Worm (Caenorhabditis elegans): ENCODE measurements around the gene srw-100.
"Not testable (repeated sequence)": the region's sequence is repeated elsewhere in the genome, so short reads cannot be mapped to it uniquely, and the experiment has no call there.

The srw-100 gene

DNA sequence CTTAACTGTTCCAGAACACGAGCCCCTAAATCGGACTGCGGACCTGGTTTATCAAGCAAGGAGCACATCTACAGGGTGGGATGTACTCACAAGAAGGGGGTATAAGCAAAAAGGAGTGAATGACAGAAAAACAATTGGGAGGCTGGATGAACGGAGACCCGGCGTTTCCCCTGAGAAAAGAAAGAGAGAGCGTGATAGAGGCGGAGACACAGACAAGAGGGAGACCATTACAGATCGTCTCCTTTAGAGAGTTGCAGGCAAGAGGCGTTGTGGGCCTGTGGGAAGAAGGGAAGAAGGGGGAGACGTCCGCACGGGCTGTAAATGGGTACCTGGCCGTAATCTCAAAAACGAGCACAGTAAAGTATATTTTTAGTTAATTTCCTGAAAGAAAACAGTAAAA lies 17.1 kb upstream of the srw-100 start, which contains the start of gene Y46H3C.7:
Gene Y46H3C.7, minus strand, starts transcription at position 147 of the 400 bp plus-strand sequence.
- not testable (repeated sequence) for TF ChIP-seq flh-1 (GFP tag; optimal IDR thresholded peaks at IDR 0.05); blmp-1 (tag; optimal IDR thresholded peaks at IDR 0.05); sptf-1 (tag; optimal IDR thresholded peaks at IDR 0.05)

DNA sequence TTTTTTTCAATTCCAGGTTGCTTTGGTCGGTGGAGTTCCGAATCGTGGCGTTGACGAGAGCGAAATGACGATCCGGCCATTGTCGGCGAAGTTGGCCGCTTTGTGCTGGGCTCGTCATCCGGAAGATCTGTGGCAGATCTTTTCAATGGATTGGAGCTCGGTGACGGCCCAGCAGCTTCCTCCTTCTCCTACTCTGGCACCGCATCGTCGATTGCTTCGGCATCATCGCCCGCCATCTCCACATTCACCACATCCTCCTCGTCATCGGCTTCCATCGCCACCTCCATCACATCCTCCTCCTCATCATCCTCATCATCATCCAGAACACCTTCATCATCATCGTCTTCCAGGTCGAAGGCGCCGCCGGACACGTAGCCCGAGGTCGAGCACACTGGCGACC lies 12.6 kb upstream of the srw-100 start:
- TF ChIP-seq blmp-1 (tag; optimal IDR thresholded peaks at IDR 0.05) (no peak), mls-2 (tag; optimal IDR thresholded peaks at IDR 0.05) (no peak), unc-62 (GFP tag; optimal IDR thresholded peaks at IDR 0.05) (no peak), nhr-2 (tag; optimal IDR thresholded peaks at IDR 0.05) (no peak), ham-2 (GFP tag; optimal IDR thresholded peaks at IDR 0.05) (no peak), bed-3 (GFP tag; optimal IDR thresholded peaks at IDR 0.05) (no peak), ceh-83 (GFP tag; optimal IDR thresholded peaks at IDR 0.05) (no peak), elt-3 (tag; optimal IDR thresholded peaks at IDR 0.05) (no peak), sem-2 (GFP tag; optimal IDR thresholded peaks at IDR 0.05) (no peak), ceh-39 (tag; optimal IDR thresholded peaks at IDR 0.05) (no peak), mab-5 (tag; optimal IDR thresholded peaks at IDR 0.05) (no peak), snpc-4 (tag; optimal IDR thresholded peaks at IDR 0.05) (no peak), unc-39 (tag; optimal IDR thresholded peaks at IDR 0.05) (no peak), pha-4 (tag; optimal IDR thresholded peaks at IDR 0.05) (no peak), nhr-237 (tag; optimal IDR thresholded peaks at IDR 0.05) (no peak), lin-13 (tag; optimal IDR thresholded peaks at IDR 0.05) (no peak), nhr-76 (tag; optimal IDR thresholded peaks at IDR 0.05) (no peak)

DNA sequence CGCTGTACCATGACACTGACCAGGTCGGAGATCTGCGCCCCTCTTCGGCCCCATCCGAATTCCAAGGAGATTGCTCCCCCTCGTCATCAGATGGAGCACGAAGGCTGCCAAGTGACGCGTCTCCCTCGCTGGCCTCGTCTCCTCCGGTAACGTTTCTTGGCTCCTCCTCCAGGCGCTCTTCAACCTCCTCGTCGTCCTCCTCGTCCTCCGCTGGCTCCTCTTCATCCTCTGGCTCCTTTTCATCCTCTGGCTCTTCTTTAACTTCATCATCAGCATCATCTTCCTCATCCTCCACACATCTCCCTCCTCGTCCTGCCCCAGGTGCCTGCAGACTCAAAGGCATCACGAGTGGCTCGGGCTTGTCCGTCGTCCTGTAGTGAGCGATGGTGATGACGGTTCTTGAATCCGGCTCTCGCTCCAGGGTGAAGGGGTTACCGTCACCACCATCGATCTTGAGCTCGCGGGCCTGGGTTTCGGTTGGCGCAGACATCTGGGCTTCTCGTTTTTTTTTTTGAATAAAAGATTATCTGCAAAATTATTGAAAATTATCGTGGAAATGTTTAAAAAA lies 11.7 kb upstream of the srw-100 start:
- TF ChIP-seq unc-39 (tag; optimal IDR thresholded peaks at IDR 0.05) = no peak
- TF ChIP-seq ceh-43 (GFP tag; optimal IDR thresholded peaks at IDR 0.05) = no peak
- no peak for TF ChIP-seq nhr-237 (tag; optimal IDR thresholded peaks at IDR 0.05)
- TF ChIP-seq hlh-1 (tag; optimal IDR thresholded peaks at IDR 0.05) = no peak
- TF ChIP-seq unc-120 (tag; optimal IDR thresholded peaks at IDR 0.05; ENCODE audit: poor library complexity, severe bottlenecking) = no peak
- no peak for TF ChIP-seq bed-3 (GFP tag; optimal IDR thresholded peaks at IDR 0.05)
- no peak for TF ChIP-seq elt-1 (tag; optimal IDR thresholded peaks at IDR 0.05; ENCODE audit: borderline replicate concordance, insufficient read depth)
- TF ChIP-seq zip-8 (tag; optimal IDR thresholded peaks at IDR 0.05) = no peak
- no peak for TF ChIP-seq blmp-1 (tag; optimal IDR thresholded peaks at IDR 0.05)
- no peak for TF ChIP-seq snpc-4 (tag; optimal IDR thresholded peaks at IDR 0.05)
- no peak for TF ChIP-seq nhr-28 (tag; optimal IDR thresholded peaks at IDR 0.05)
- TF ChIP-seq unc-62 (GFP tag; optimal IDR thresholded peaks at IDR 0.05) = no peak
- TF ChIP-seq mls-2 (tag; optimal IDR thresholded peaks at IDR 0.05) = no peak
- TF ChIP-seq elt-3 (tag; optimal IDR thresholded peaks at IDR 0.05) = no peak
- TF ChIP-seq cnd-1 (tag; optimal IDR thresholded peaks at IDR 0.05) = no peak
- TF ChIP-seq mep-1 (tag; optimal IDR thresholded peaks at IDR 0.05) = no peak
- TF ChIP-seq M03D4.4 (tag; optimal IDR thresholded peaks at IDR 0.05) = no peak
- TF ChIP-seq flh-1 (GFP tag; optimal IDR thresholded peaks at IDR 0.05) = no peak

DNA sequence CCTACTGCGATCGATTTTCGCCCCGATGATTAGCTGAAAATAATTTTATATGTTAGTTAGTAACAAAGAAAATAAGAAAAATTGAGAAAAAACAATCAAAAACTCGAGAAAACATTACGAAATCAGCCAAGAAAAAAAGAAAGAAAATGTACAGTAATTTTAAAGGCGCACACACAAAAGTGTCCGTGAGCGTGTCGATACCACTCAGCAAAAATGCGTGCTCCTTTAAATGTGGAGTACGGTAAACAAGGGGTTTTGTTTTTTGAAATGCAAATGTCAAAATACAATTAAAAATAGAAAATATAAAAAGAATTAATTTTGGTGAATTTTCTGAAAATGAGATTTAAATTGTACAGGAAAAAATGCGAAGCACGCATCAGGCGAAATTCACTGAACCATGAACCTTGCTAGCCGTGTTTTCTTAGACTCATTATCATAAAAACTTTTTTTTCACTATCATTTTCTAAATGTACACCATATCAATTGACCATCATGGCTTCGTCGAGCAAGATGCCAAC lies 9.4 kb upstream of the srw-100 start, which contains the start of gene srw-90:
Gene srw-90, plus strand, starts transcription at position 468 of the 518 bp plus-strand sequence.
- TF ChIP-seq mab-5 (tag; optimal IDR thresholded peaks at IDR 0.05) = no peak
- no peak for TF ChIP-seq nhr-76 (tag; optimal IDR thresholded peaks at IDR 0.05)
- no peak for TF ChIP-seq nhr-2 (tag; optimal IDR thresholded peaks at IDR 0.05)
- no peak for TF ChIP-seq nhr-28 (tag; optimal IDR thresholded peaks at IDR 0.05)
- no peak for TF ChIP-seq bed-3 (GFP tag; optimal IDR thresholded peaks at IDR 0.05)
- TF ChIP-seq hlh-1 (tag; optimal IDR thresholded peaks at IDR 0.05) = no peak
- TF ChIP-seq nhr-12 (tag; optimal IDR thresholded peaks at IDR 0.05) = no peak
- TF ChIP-seq cnd-1 (tag; optimal IDR thresholded peaks at IDR 0.05) = no peak
- TF ChIP-seq pha-4 (tag; optimal IDR thresholded peaks at IDR 0.05) = no peak
- no peak for TF ChIP-seq unc-62 (GFP tag; optimal IDR thresholded peaks at IDR 0.05)
- TF ChIP-seq sptf-1 (tag; optimal IDR thresholded peaks at IDR 0.05) = no peak
- no peak for TF ChIP-seq snpc-4 (tag; optimal IDR thresholded peaks at IDR 0.05)
- TF ChIP-seq mls-2 (tag; optimal IDR thresholded peaks at IDR 0.05) = no peak
- no peak for TF ChIP-seq ces-1 (GFP tag; optimal IDR thresholded peaks at IDR 0.05)
- TF ChIP-seq zip-8 (tag; optimal IDR thresholded peaks at IDR 0.05) = no peak
- no peak for TF ChIP-seq blmp-1 (tag; optimal IDR thresholded peaks at IDR 0.05)

DNA sequence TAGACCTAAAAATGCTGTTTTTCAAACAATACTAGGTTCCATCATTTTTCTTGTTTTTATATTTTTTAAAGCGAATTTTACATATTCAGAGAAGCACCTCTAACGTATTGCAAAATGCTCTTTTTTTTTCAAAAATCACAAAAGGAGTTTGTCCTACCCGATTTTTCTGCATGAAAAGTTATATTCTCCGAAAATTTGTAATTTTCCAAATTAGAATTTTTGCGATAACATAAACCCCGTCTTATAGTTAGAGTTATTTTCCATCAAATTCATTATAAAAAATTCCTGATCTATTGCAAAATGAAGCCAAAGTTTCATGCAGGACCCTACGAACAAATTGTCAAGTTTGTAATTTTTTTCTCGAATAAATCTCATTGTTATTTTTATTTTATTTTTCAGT lies 2.6 kb upstream of the srw-100 start, which contains the start of gene srw-99:
Gene srw-99, plus strand, starts transcription at position 301 of the 400 bp plus-strand sequence.
- no peak for TF ChIP-seq nhr-237 (tag; optimal IDR thresholded peaks at IDR 0.05)
- TF ChIP-seq sem-2 (GFP tag; optimal IDR thresholded peaks at IDR 0.05) = no peak
- no peak for TF ChIP-seq lsy-2 (tag; optimal IDR thresholded peaks at IDR 0.05)
- no peak for TF ChIP-seq nhr-28 (tag; optimal IDR thresholded peaks at IDR 0.05)
- TF ChIP-seq lin-32 (GFP tag; optimal IDR thresholded peaks at IDR 0.05) = no peak
- no peak for TF ChIP-seq sptf-1 (tag; optimal IDR thresholded peaks at IDR 0.05)
- TF ChIP-seq ham-2 (GFP tag; optimal IDR thresholded peaks at IDR 0.05) = no peak

Data from whole organism, mixed stage, embryonic.